Worm (Caenorhabditis elegans): ENCODE measurements around the gene acs-2.

DNA sequence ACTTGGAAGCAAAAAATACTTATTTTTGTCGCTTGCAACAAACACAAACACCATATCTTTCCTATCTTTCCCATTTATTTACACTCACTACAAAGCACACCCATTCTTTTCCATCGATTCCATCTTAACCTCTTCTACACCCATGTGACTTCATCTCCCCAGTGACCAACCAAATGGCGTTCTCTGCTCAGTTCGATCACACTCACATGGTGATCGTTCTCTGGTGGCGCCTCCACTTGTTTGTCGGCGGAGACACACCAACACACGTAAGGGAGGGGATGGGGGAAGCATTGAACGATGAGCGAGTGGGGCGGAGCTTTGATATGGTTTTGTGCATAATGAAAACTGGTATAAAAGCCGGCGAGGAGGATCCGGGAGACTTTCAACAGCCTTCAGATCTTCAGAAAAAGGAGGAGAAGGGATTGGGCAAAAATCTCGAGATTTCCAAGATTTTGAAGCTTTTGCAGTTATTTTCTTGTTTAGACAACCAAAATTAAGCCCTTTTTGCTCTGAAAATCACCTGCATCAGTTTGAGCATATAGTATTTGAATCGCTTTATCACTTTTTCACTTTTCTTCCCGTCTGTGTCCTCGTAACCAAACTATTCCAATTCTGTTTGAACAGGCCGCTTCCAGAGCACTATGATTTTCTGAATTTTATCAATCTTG, 549 bp upstream of the acs-2 start:
- no peak for TF ChIP-seq lin-38 (GFP tag; IDR thresholded peaks at IDR 0.05)
- TF ChIP-seq jun-1 (tag; optimal IDR thresholded peaks at IDR 0.05), result no peak
- TF ChIP-seq lin-39 (tag; optimal IDR thresholded peaks at IDR 0.05), result no peak

All from whole organism, L4 larva.